Fruit fly (Drosophila melanogaster): ENCODE results near the gene RpL34a.
A peak's percentile ranks its signal among the peaks of the same experiment; 100 is the strongest.

DNA sequence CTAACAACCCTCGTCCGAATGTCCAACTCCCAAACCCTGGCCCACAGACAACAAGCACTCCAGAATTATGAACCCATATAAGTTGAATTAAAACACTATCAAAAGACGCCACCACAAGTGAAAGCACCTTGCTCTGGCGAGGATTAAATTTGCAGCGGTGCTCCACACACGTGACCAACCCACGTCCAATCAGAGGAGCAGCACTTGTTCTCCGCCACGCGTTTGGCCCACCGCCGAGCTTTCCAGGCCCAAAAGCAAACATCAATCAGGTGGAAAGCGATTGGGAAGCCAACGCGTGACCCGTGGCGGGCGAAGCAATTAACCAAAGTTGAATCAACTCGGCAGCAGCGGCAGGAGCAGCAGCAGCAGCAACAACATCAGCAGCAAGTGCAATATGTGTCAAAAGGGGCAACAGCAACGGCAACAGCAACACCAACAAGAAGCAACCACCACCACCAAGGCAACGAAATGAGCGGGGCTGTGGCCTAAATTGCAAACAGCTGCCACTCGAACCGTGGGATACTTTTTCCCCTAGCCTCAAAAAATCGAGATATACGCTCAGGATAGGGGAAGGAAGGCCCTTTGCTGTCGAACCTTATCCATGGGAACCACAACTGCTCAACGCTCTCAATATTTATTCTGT is 27.0 kb downstream of the RpL34a start:
- TF ChIP-seq CG17806 (tag; optimal IDR thresholded peaks at IDR 0.05) = no peak
- TF ChIP-seq EcR (GFP tag; optimal IDR thresholded peaks at IDR 0.05) = peak; percentile 60
- no peak for TF ChIP-seq Ets98B (GFP tag; IDR thresholded peaks at IDR 0.05)
- TF ChIP-seq fd96Ca (GFP tag; IDR thresholded peaks at IDR 0.05) = no peak
- TF ChIP-seq CG12605 (GFP tag; IDR thresholded peaks at IDR 0.05) = no peak
- TF ChIP-seq CG8301 (tag; optimal IDR thresholded peaks at IDR 0.05) = no peak
- TF ChIP-seq CG9948 (tag; optimal IDR thresholded peaks at IDR 0.05) = no peak

Data from whole organism, pupa.